Fruit fly (Drosophila melanogaster): ENCODE data around the gene CG43693.

CG43693 gene

DNA sequence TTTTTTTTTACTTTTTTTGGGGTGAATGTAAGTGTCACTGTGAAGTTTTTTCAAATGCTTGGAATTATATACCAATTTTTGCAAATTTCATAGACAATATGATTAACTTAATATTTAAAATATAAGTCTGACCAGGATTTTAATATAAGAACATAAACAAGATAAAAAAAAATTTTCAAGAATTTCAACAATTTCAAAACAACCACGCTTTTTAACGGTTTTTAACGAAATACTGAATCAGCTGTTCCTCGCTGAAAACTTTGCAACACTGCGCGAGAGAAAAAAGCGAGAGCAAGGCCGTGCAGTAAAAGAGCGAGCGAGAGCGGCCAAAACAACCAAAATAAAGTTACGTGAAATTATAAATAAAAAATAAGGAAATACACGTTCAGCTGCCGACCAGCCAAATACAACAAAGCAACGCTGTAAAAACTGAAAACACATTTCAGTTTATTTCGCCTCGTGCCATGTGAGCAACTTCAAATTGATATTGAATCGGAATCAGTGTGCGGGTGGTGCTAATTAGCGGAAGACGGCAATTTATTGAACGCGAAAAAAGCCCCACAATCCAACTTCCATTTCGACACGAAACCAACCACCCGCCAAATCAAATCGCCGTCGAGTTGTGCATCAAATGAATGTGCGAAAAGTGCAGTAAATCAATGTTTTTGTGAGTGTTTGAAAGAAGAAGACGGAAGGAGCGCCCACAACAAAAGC is 45.2 kb upstream of the CG43693 start, which contains the start of the genes CG46439, Iyd and CG33947 (continued):
- peak; percentile 70 for TF ChIP-seq spab (GFP tag; optimal IDR thresholded peaks at IDR 0.05)
- TF ChIP-seq CG6276 (GFP tag; optimal IDR thresholded peaks at IDR 0.05): peak; percentile 86
- peak; percentile 65 for TF ChIP-seq Ets96B (tag; optimal IDR thresholded peaks at IDR 0.05)
- TF ChIP-seq Eip93F (GFP tag; optimal IDR thresholded peaks at IDR 0.05): peak; percentile 71
- TF ChIP-seq CG4318 (GFP tag; optimal IDR thresholded peaks at IDR 0.05): no peak
- peak; percentile 3 for TF ChIP-seq CG11762 (GFP tag; optimal IDR thresholded peaks at IDR 0.05; ENCODE audit: insufficient read depth)
- peak; percentile 22 for TF ChIP-seq acj6 (GFP tag; optimal IDR thresholded peaks at IDR 0.05)
- peak; percentile 65 for TF ChIP-seq CG1621 (tag; optimal IDR thresholded peaks at IDR 0.05)
- TF ChIP-seq esn (GFP tag; optimal IDR thresholded peaks at IDR 0.05): peak; percentile 53
- TF ChIP-seq Sox14 (GFP tag; optimal IDR thresholded peaks at IDR 0.05): peak; percentile 58
- TF ChIP-seq Sox15 (GFP tag; optimal IDR thresholded peaks at IDR 0.05): no peak
- no peak for TF ChIP-seq CG31627 (GFP tag; optimal IDR thresholded peaks at IDR 0.05)
- peak; percentile 67 for TF ChIP-seq CG10669 (GFP tag; optimal IDR thresholded peaks at IDR 0.05)
- peak; percentile 85 for TF ChIP-seq CG6808 (GFP tag; optimal IDR thresholded peaks at IDR 0.05)
- peak; percentile 46 for TF ChIP-seq Smox (GFP tag; optimal IDR thresholded peaks at IDR 0.05)
- TF ChIP-seq CG8632 (GFP tag; optimal IDR thresholded peaks at IDR 0.05): no peak
- no peak for TF ChIP-seq cyc (GFP tag; optimal IDR thresholded peaks at IDR 0.05)
- no peak for TF ChIP-seq Hr39 (GFP tag; optimal IDR thresholded peaks at IDR 0.05)
- peak; percentile 83 for TF ChIP-seq Eip78C (GFP tag)

- no peak for TF ChIP-seq Eip75B (GFP tag; optimal IDR thresholded peaks at IDR 0.05)
- TF ChIP-seq CG7368 (GFP tag; optimal IDR thresholded peaks at IDR 0.05): no peak
- TF ChIP-seq Hr4 (GFP tag; optimal IDR thresholded peaks at IDR 0.05): no peak
- no peak for TF ChIP-seq Smox (GFP tag; optimal IDR thresholded peaks at IDR 0.05)
- TF ChIP-seq CG34406 (GFP tag; optimal IDR thresholded peaks at IDR 0.05): no peak
- no peak for TF ChIP-seq CG3919 (GFP tag; optimal IDR thresholded peaks at IDR 0.05)
- no peak for TF ChIP-seq CG6854 (GFP tag; optimal IDR thresholded peaks at IDR 0.05)
- no peak for TF ChIP-seq fd85E (GFP tag; optimal IDR thresholded peaks at IDR 0.05)
- TF ChIP-seq CG16779 (tag; optimal IDR thresholded peaks at IDR 0.05): no peak
- TF ChIP-seq CG4318 (GFP tag; optimal IDR thresholded peaks at IDR 0.05): no peak
- TF ChIP-seq Eip78C (GFP tag): peak; percentile 37
- TF ChIP-seq ss (GFP tag; optimal IDR thresholded peaks at IDR 0.05): no peak
- no peak for TF ChIP-seq CG31627 (GFP tag; optimal IDR thresholded peaks at IDR 0.05)
- no peak for TF ChIP-seq Gug (GFP tag; IDR thresholded peaks at IDR 0.05)
- TF ChIP-seq salr (GFP tag; optimal IDR thresholded peaks at IDR 0.05): no peak
- TF ChIP-seq esn (GFP tag; optimal IDR thresholded peaks at IDR 0.05): no peak
- peak; percentile 9 for TF ChIP-seq svp (GFP tag)
Measured at dm6 chr3L:11094279-11094678, 43.1 kb upstream of the CG43693 start.

- TF ChIP-seq CG6163 (GFP tag; IDR thresholded peaks at IDR 0.05) (peak; percentile 64), CG8319 (GFP tag; optimal IDR thresholded peaks at IDR 0.05) (no peak), salr (GFP tag; optimal IDR thresholded peaks at IDR 0.05) (no peak), dac (GFP tag; optimal IDR thresholded peaks at IDR 0.05) (no peak), Met (GFP tag; optimal IDR thresholded peaks at IDR 0.05) (peak; percentile 53), fd59A (GFP tag; optimal IDR thresholded peaks at IDR 0.05) (no peak), svp (GFP tag) (peak; percentile 76), CG9139 (GFP tag; optimal IDR thresholded peaks at IDR 0.05) (no peak), CG11762 (GFP tag; optimal IDR thresholded peaks at IDR 0.05; ENCODE audit: insufficient read depth) (no peak), fkh (GFP tag; optimal IDR thresholded peaks at IDR 0.05) (peak; percentile 9), Eip78C (GFP tag) (peak; percentile 79), Gug (GFP tag; IDR thresholded peaks at IDR 0.05) (peak; percentile 42; the same call in 1 of the 2 replicates), CG7368 (GFP tag; optimal IDR thresholded peaks at IDR 0.05) (peak; percentile 20), CG16779 (tag; optimal IDR thresholded peaks at IDR 0.05) (no peak), Smox (GFP tag; optimal IDR thresholded peaks at IDR 0.05) (peak; percentile 55), esn (GFP tag; optimal IDR thresholded peaks at IDR 0.05) (peak; percentile 66), Hr38 (GFP tag; optimal IDR thresholded peaks at IDR 0.05) (no peak), Blimp-1 (GFP tag; optimal IDR thresholded peaks at IDR 0.05) (no peak), Eip75B (GFP tag; optimal IDR thresholded peaks at IDR 0.05) (peak; percentile 41), ss (GFP tag; optimal IDR thresholded peaks at IDR 0.05) (peak in 1 of 2 experiments; percentile 26), CG3032 (tag; optimal IDR thresholded peaks at IDR 0.05) (peak; percentile 48), OdsH (GFP tag; optimal IDR thresholded peaks at IDR 0.05) (peak; percentile 49), net (GFP tag; optimal IDR thresholded peaks at IDR 0.05) (peak; percentile 33), CG10631 (GFP tag; optimal IDR thresholded peaks at IDR 0.05) (peak; percentile 53), CG6808 (GFP tag; optimal IDR thresholded peaks at IDR 0.05) (no peak), dsx (GFP tag; optimal IDR thresholded peaks at IDR 0.05; ENCODE audit: poor library complexity, severe bottlenecking) (peak; percentile 1), acj6 (GFP tag; optimal IDR thresholded peaks at IDR 0.05) (peak; percentile 39)
Measured at dm6 chr3L:11093046-11093520, 41.9 kb upstream of the CG43693 start, which contains the start of gene JIL-1. Gene JIL-1 (minus strand): TSS chr3L:11093193.
